Worm (Caenorhabditis elegans) whole organism, late embryonic: ENCODE data around the gene C05C12.6.
"Not testable (repeated sequence)": the region's sequence is repeated elsewhere in the genome, so short reads cannot be mapped to it uniquely, and the experiment has no call there.

ENCODE experiments used
- C38D4.7 ChIP-seq: fragments of 200-800 bp; sonication (Bioruptor generic); optimal IDR thresholded peaks from 2 replicates; lab custom pipeline; 2018; ENCODE audit warnings: mild to moderate bottlenecking, missing genetic modification characterization, moderate library complexity, missing compliant biosample characterization
- K02D7.2 ChIP-seq: sonication (generic microtip); optimal IDR thresholded peaks from 2 replicates; lab custom pipeline; 2017; ENCODE audit warnings: mild to moderate bottlenecking, missing genetic modification characterization, missing compliant biosample characterization
- Y22D7AL.16 ChIP-seq: sonication (generic microtip); optimal IDR thresholded peaks from 2 replicates; lab custom pipeline; 2016; ENCODE audit warnings: missing genetic modification characterization, missing compliant biosample characterization
- ama-1 ChIP-seq: fragments of 150-350 bp; optimal IDR thresholded peaks from 2 replicates; lab custom pipeline; 2014
- ceh-14 ChIP-seq: sonication (generic microtip); optimal IDR thresholded peaks from 2 replicates; lab custom pipeline; 2016; ENCODE audit warnings: missing genotype, missing genetic modification characterization, missing compliant biosample characterization
- ceh-18 ChIP-seq: sonication (generic microtip); optimal IDR thresholded peaks from 2 replicates; lab custom pipeline; 2016; ENCODE audit warnings: missing genetic modification characterization, missing compliant biosample characterization
- ceh-19 ChIP-seq: fragments of 200-800 bp; sonication (Bioruptor generic); optimal IDR thresholded peaks from 2 replicates; lab custom pipeline; 2018; ENCODE audit warnings: mild to moderate bottlenecking, missing genetic modification characterization, missing compliant biosample characterization
- ceh-22 ChIP-seq: sonication (generic microtip); optimal IDR thresholded peaks from 2 replicates; lab custom pipeline; 2017; ENCODE audit warnings: missing biosample characterization, missing genetic modification characterization
- ceh-34 ChIP-seq: sonication (generic microtip); optimal IDR thresholded peaks from 2 replicates; lab custom pipeline; 2016; ENCODE audit warnings: mild to moderate bottlenecking, missing genetic modification characterization, missing compliant biosample characterization
- ceh-9 ChIP-seq: sonication (generic microtip); optimal IDR thresholded peaks from 2 replicates; lab custom pipeline; 2016; ENCODE audit warnings: mild to moderate bottlenecking, missing genetic modification characterization, inconsistent platforms, missing compliant biosample characterization
- dmd-4 ChIP-seq: sonication (generic microtip); optimal IDR thresholded peaks from 2 replicates; lab custom pipeline; 2016; ENCODE audit warnings: borderline replicate concordance, missing genetic modification characterization, missing compliant biosample characterization
- elt-2 ChIP-seq: sonication (generic microtip); optimal IDR thresholded peaks from 2 replicates; lab custom pipeline; 2016; ENCODE audit warnings: missing genetic modification reagents, missing genetic modification characterization, missing compliant biosample characterization
- ets-4 ChIP-seq: sonication (generic microtip); optimal IDR thresholded peaks from 2 replicates; lab custom pipeline; 2016; ENCODE audit warnings: missing genetic modification characterization, missing compliant biosample characterization
- fax-1 ChIP-seq: sonication (generic microtip); optimal IDR thresholded peaks from 2 replicates; lab custom pipeline; 2016; ENCODE audit warnings: missing genotype, missing genetic modification characterization, missing compliant biosample characterization
- fkh-10 ChIP-seq: fragments of 150-350 bp; optimal IDR thresholded peaks from 2 replicates; lab custom pipeline; 2014; ENCODE audit warnings: missing biosample characterization, missing genetic modification reagents, missing genetic modification characterization
- fkh-6 ChIP-seq: sonication (generic microtip); optimal IDR thresholded peaks from 2 replicates; lab custom pipeline; 2016; ENCODE audit warnings: missing genetic modification characterization, missing compliant biosample characterization
- gmeb-2 ChIP-seq: sonication (generic microtip); optimal IDR thresholded peaks from 2 replicates; lab custom pipeline; 2016; ENCODE audit warnings: missing genetic modification characterization, inconsistent platforms, missing compliant biosample characterization
- hlh-13 ChIP-seq: fragments of 200-800 bp; sonication (Bioruptor generic); optimal IDR thresholded peaks from 2 replicates; lab custom pipeline; 2018; ENCODE audit warnings: mild to moderate bottlenecking, missing genetic modification characterization, missing compliant biosample characterization
- hlh-15 ChIP-seq: sonication (generic microtip); optimal IDR thresholded peaks from 2 replicates; lab custom pipeline; 2016; ENCODE audit warnings: missing genetic modification characterization, missing compliant biosample characterization
- hlh-8 ChIP-seq: sonication (generic microtip); optimal IDR thresholded peaks from 2 replicates; lab custom pipeline; 2016; ENCODE audit warnings: missing genotype, missing genetic modification characterization, missing compliant biosample characterization
- lin-11 ChIP-seq: fragments of 200-800 bp; sonication (Bioruptor generic); optimal IDR thresholded peaks from 2 replicates; lab custom pipeline; 2018; ENCODE audit warnings: mild to moderate bottlenecking, missing genetic modification characterization, missing compliant biosample characterization
- madf-2 ChIP-seq: sonication (generic microtip); optimal IDR thresholded peaks from 2 replicates; lab custom pipeline; 2017; ENCODE audit warnings: missing genetic modification characterization, missing compliant biosample characterization
- mec-3 ChIP-seq: sonication (generic microtip); optimal IDR thresholded peaks from 2 replicates; lab custom pipeline; 2016; ENCODE audit warnings: borderline replicate concordance, missing genetic modification characterization, missing compliant biosample characterization
- nfya-1 ChIP-seq: sonication (generic microtip); optimal IDR thresholded peaks from 2 replicates; lab custom pipeline; 2017; ENCODE audit warnings: missing genetic modification characterization, mild to moderate bottlenecking, missing compliant biosample characterization, antibody characterized with exemption, moderate library complexity
- nhr-11 ChIP-seq: fragments of 150-350 bp; optimal IDR thresholded peaks from 2 replicates; lab custom pipeline; 2014; ENCODE audit warnings: missing biosample characterization, missing genetic modification characterization
- npax-4 ChIP-seq: sonication (generic microtip); optimal IDR thresholded peaks from 2 replicates; lab custom pipeline; 2016; ENCODE audit warnings: missing genetic modification characterization, missing compliant biosample characterization
- odd-2 ChIP-seq: sonication (generic microtip); optimal IDR thresholded peaks from 2 replicates; lab custom pipeline; 2017; ENCODE audit warnings: antibody characterized with exemption, mild to moderate bottlenecking, missing genetic modification characterization, missing compliant biosample characterization
- pat-9 ChIP-seq: fragments of 200-800 bp; sonication (Bioruptor generic); optimal IDR thresholded peaks from 2 replicates; lab custom pipeline; 2018; ENCODE audit warnings: mild to moderate bottlenecking, missing genetic modification characterization, moderate library complexity, missing compliant biosample characterization
- pha-2 ChIP-seq: sonication (generic microtip); optimal IDR thresholded peaks from 2 replicates; lab custom pipeline; 2017; ENCODE audit warnings: mild to moderate bottlenecking, missing genetic modification characterization, missing compliant biosample characterization
- pqm-1 ChIP-seq: sonication (generic microtip); optimal IDR thresholded peaks from 2 replicates; lab custom pipeline; 2016; ENCODE audit warnings: missing genetic modification characterization, missing compliant biosample characterization
- pros-1 ChIP-seq: fragments of 150-350 bp; optimal IDR thresholded peaks from 2 replicates; lab custom pipeline; 2014; ENCODE audit warnings: missing biosample characterization, missing genetic modification reagents, missing genetic modification characterization
- rnt-1 ChIP-seq: sonication (generic microtip); optimal IDR thresholded peaks from 2 replicates; lab custom pipeline; 2016; ENCODE audit warnings: missing genetic modification characterization, missing compliant biosample characterization
- sdc-2 ChIP-seq: sonication (generic microtip); optimal IDR thresholded peaks from 2 replicates; lab custom pipeline; 2016; ENCODE audit warnings: missing genotype, missing genetic modification characterization, missing compliant biosample characterization
- sox-2 ChIP-seq: fragments of 200-800 bp; sonication (Bioruptor generic); IDR thresholded peaks from 2 replicates; pipeline ENCODE4 v1.3.6; 2022; ENCODE audit warnings: missing genetic modification reagents, missing genetic modification characterization, missing compliant biosample characterization
- sox-4 ChIP-seq: sonication (generic microtip); optimal IDR thresholded peaks from 2 replicates; lab custom pipeline; 2017; ENCODE audit warnings: mild to moderate bottlenecking, missing genetic modification characterization, inconsistent platforms, missing compliant biosample characterization
- ttx-3 ChIP-seq: sonication (generic microtip); optimal IDR thresholded peaks from 2 replicates; lab custom pipeline; 2016; ENCODE audit warnings: missing genetic modification reagents, missing genetic modification characterization, missing compliant biosample characterization

The C05C12.6 gene

DNA sequence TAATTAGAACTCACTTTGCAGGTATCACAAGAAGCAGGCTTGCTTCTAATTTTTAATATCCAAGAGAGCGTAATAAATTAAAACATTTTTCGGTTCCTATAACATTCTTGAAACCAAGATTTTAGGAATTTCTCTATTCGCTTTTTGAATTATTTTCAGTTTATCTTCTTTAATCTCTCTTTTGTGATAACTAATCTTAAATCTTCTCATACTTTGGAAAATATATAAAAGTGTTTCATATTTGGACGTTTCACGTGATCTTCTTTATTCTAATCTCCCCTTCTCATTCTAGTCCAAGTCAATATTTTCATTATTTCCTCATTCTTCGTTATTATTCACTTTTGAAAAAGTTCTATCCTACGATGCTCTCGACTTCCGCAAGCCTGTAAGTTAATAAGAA lies 20.3 kb upstream of the C05C12.6 start, which contains the start of gene F54D1.1:
F54D1.1 (plus strand) TSS at position 301 of the 400 bp plus-strand sequence.
- TF ChIP-seq fax-1 (tag; lab: Kevin White, UChicago) = no peak

DNA sequence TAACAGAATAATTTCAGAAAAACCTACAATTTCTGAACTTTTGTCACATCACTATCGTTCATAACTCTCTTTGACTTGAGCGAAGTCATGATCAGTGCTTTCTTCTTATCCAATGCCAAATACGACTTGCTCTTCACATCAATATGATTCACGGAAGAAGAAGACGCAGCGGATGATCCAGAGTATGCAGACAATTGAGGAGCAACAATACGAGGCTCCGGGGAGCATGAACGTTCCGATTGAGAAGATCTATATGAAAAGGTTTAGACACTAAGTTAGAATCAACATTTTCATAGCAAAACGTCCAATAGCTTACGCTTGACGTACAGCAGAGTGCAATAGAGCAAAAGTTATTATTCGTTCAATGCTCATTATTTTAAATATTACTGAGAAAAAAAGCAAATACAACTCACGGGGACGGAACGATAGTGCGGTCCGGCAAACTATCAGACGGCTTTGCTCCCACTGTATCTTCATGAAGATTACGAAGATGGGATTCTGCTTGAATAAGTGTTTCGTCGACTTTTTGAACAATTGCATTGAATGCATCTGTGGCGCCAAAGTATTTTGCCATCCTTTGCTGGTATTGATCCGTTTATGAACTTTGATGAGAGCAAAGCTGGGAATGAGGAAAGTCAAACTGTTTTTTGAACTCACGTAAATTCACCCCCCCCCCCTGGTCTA lies 19.4 kb upstream of the C05C12.6 start, which contains the start of gene C05C12.5:
C05C12.5 (minus strand) TSS at position 642 of the 684 bp plus-strand sequence.
- TF ChIP-seq ceh-19 (GFP tag; lab: Kevin White, UChicago) (no peak), C38D4.7 (GFP tag; lab: Kevin White, UChicago) (no peak), Y22D7AL.16 (tag; lab: Kevin White, UChicago) (no peak), hlh-15 (tag; lab: Kevin White, UChicago) (no peak), dmd-4 (tag; lab: Kevin White, UChicago) (no peak), pqm-1 (tag; lab: Kevin White, UChicago) (no peak), hlh-8 (no peak), sox-2 (no peak), nfya-1 (no peak), sox-4 (tag; lab: Kevin White, UChicago) (no peak), mec-3 (tag; lab: Kevin White, UChicago) (no peak), hlh-13 (no peak), pha-2 (tag; lab: Kevin White, UChicago) (no peak), ceh-18 (tag; lab: Kevin White, UChicago) (no peak), ama-1 (lab: Kevin White, UChicago) (no peak), npax-4 (tag; lab: Kevin White, UChicago) (no peak), pros-1 (tag; lab: Kevin White, UChicago) (no peak)
- TF ChIP-seq, all 69 proteins: peak for 0

DNA sequence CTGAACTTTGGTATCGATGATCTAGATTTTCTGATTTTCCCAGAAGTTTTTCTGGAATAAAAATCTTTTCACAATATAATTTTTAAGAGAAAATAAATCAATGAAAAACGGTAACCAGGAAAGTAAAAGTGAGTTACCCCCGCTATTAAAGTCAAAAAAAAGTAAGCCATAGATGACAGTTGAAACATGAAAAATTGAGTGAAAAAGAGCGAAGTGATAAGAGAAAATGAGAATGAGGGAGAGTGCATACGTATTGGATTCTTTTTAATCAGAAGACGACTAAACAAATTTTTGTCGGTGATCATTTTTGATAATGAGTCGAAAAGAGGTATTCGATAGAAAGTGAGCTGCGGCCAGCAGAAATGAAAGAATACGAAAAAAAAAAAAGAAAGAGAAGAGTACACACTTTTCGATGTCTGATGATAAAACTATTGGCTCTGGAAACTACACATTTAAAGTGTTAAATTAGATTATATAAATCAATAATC lies 18.3 kb upstream of the C05C12.6 start, which contains the start of gene gtl-1:
gtl-1 (minus strand) TSS at position 51 of the 488 bp plus-strand sequence.
- TF ChIP-seq pqm-1 (tag; lab: Kevin White, UChicago) (no peak), nfya-1 (no peak), rnt-1 (no peak), ets-4 (tag; lab: Kevin White, UChicago) (no peak), dmd-4 (tag; lab: Kevin White, UChicago) (no peak), elt-2 (no peak), pha-2 (tag; lab: Kevin White, UChicago) (no peak), ceh-9 (tag; lab: Kevin White, UChicago) (no peak), fkh-10 (no peak)
- TF ChIP-seq, all 69 proteins: peak for 0

DNA sequence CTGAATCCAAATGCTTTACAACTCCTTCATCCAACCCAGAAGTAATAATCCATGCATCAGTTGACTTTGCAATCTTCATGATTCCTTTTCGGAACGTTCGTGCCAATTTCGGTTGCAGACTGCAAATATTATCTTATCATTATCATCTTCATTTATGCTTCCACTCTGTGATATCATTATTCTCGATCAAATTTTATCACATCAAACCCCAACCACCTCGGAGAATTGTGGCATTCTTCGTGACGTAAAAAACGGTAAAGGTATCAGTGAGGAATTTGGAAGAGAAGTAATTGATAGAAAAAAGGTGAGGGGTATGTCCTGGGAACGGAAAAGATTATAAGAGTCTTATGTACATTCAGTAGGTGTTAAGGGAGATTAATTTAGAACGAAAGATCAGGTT lies 16.2 kb upstream of the C05C12.6 start:
- TF ChIP-seq elt-2 (peak; percentile 18), hlh-15 (tag; lab: Kevin White, UChicago) (no peak)
- TF ChIP-seq, all 69 proteins: peak for 1

DNA sequence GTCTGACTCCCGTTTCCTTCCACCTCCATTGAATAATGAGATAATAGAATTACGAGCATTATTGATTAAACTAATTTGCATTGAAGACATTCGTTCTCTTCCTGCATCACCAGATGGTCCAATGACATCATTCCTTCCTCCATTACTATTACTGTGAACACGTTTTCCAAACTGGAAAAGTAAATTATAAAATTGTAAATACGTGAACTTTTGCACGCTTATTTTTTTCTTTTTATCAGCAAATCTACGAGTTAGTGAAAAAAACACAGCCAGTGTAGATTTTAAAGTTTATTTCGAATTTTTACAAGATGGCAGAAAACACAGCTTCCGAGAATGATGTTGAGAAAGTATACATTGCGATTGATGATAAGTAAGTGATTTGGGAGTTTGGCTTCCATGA lies 12.4 kb upstream of the C05C12.6 start, which contains the start of gene C05C12.1:
C05C12.1 (plus strand) TSS at position 301 of the 400 bp plus-strand sequence.
- TF ChIP-seq lin-11, nhr-11, odd-2 (tag; lab: Kevin White, UChicago): not testable (repeated sequence)

DNA sequence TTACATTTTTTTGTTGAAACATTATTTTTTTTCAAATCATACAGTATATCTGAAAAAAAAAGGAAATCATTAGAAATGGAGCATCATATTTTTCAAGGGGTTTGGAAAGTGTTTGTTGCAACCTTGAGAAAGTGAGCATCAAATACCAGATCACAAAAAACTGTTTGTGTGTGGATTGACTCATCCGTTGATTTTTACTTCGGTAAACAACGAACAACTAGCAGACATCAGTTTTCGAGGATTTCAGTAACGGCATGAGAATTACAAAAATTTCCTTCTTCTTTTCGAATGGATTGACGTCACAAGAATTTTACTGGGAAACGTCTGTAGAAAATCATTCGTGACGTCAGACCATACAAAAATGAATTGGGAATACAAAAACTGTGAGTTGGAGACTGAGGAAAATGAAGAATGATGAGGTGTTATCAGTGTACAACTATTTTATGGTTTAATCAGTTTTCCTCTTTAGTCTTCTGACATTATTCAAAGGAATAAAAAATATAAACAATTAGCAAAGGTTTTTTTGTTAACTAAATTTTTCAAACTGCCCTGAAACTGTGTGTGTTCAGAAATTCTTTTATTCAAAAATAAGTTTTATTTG lies 6.9 kb upstream of the C05C12.6 start, which contains the start of gene C05C12.4:
C05C12.4 (minus strand) TSS at position 51 of the 601 bp plus-strand sequence.
- TF ChIP-seq npax-4 (tag; lab: Kevin White, UChicago) (no peak), ceh-34 (tag; lab: Kevin White, UChicago) (no peak), rnt-1 (no peak), hlh-15 (tag; lab: Kevin White, UChicago) (no peak), ceh-22 (tag; lab: Kevin White, UChicago) (no peak), ceh-14 (tag; lab: Kevin White, UChicago) (no peak), gmeb-2 (no peak), fkh-6 (no peak), pat-9 (tag; lab: Kevin White, UChicago) (no peak), ceh-9 (tag; lab: Kevin White, UChicago) (no peak), madf-2 (tag; lab: Kevin White, UChicago) (no peak), sdc-2 (tag; lab: Kevin White, UChicago) (no peak), pros-1 (tag; lab: Kevin White, UChicago) (no peak), ceh-18 (tag; lab: Kevin White, UChicago) (no peak), ttx-3 (tag; lab: Kevin White, UChicago) (no peak), pqm-1 (tag; lab: Kevin White, UChicago) (no peak), K02D7.2 (tag; lab: Kevin White, UChicago) (no peak)
- TF ChIP-seq, all 69 proteins: peak for 0
